Fruit fly (Drosophila melanogaster) whole organism, prepupa: Measurements from ENCODE around the gene sad.

Experiments used
- Blimp-1 ChIP-seq: fragments of 200-800 bp; sonication (Bioruptor generic); optimal IDR thresholded peaks from 3 replicates; lab custom pipeline; 2017; ENCODE audit warnings: missing biosample characterization, missing genetic modification characterization, mild to moderate bottlenecking, moderate library complexity, missing genetic modification reagents
- CG10669 ChIP-seq: fragments of 200-800 bp; sonication (Bioruptor generic); optimal IDR thresholded peaks from 3 replicates; lab custom pipeline; 2018; ENCODE audit warnings: missing biosample characterization, mild to moderate bottlenecking, missing genetic modification characterization, moderate library complexity
- CG15336 ChIP-seq: fragments of 200-800 bp; sonication (Bioruptor generic); IDR thresholded peaks from 2 replicates; pipeline ENCODE4 v1.3.6; 2022; ENCODE audit warnings: missing biosample characterization, missing genetic modification characterization
- CG1621 ChIP-seq: fragments of 200-800 bp; sonication (Bioruptor generic); optimal IDR thresholded peaks from 3 replicates; lab custom pipeline; 2018; ENCODE audit warnings: missing biosample characterization, mild to moderate bottlenecking, missing genetic modification characterization
- CG3032 ChIP-seq: fragments of 200-800 bp; optimal IDR thresholded peaks from 2 replicates; lab custom pipeline; 2019; ENCODE audit warnings: missing biosample characterization, mild to moderate bottlenecking, missing genetic modification characterization, moderate library complexity
- CG32006 ChIP-seq: fragments of 200-800 bp; sonication (Bioruptor generic); optimal IDR thresholded peaks from 3 replicates; lab custom pipeline; 2017; ENCODE audit warnings: missing biosample characterization, mild to moderate bottlenecking, missing genetic modification characterization
- CG34406 ChIP-seq: fragments of 200-800 bp; sonication (Bioruptor generic); optimal IDR thresholded peaks from 3 replicates; lab custom pipeline; 2016; ENCODE audit warnings: missing biosample characterization, missing genetic modification characterization
- CG3919 ChIP-seq: fragments of 200-800 bp; sonication (Bioruptor generic); optimal IDR thresholded peaks from 3 replicates; lab custom pipeline; 2016; ENCODE audit warnings: missing biosample characterization, missing genetic modification characterization
- CG4318 ChIP-seq: fragments of 200-800 bp; sonication (Bioruptor generic); optimal IDR thresholded peaks from 3 replicates; lab custom pipeline; 2017; ENCODE audit warnings: missing biosample characterization, mild to moderate bottlenecking, missing genetic modification characterization
- CG6163 ChIP-seq: fragments of 200-800 bp; sonication (Bioruptor generic); IDR thresholded peaks from 3 replicates; pipeline ENCODE4 v1.3.6; 2022; ENCODE audit warnings: missing biosample characterization, missing genetic modification characterization
- CG6792 ChIP-seq: fragments of 200-800 bp; sonication (Bioruptor generic); optimal IDR thresholded peaks from 3 replicates; lab custom pipeline; 2016; ENCODE audit warnings: missing biosample characterization, missing genetic modification characterization
- CG6808 ChIP-seq: fragments of 200-800 bp; sonication (Bioruptor generic); optimal IDR thresholded peaks from 3 replicates; lab custom pipeline; 2017; ENCODE audit warnings: missing biosample characterization, missing genetic modification characterization, mild to moderate bottlenecking, moderate library complexity, missing genetic modification reagents
- CG6854 ChIP-seq: fragments of 200-800 bp; sonication (Bioruptor generic); optimal IDR thresholded peaks from 2 replicates; lab custom pipeline; 2017; ENCODE audit warnings: missing biosample characterization, mild to moderate bottlenecking, missing genetic modification characterization
- CG7368 ChIP-seq: fragments of 200-800 bp; sonication (Bioruptor generic); optimal IDR thresholded peaks from 3 replicates; lab custom pipeline; 2016; ENCODE audit warnings: missing biosample characterization, missing genetic modification characterization
- CG8119 ChIP-seq: fragments of 200-800 bp; sonication (Bioruptor generic); IDR thresholded peaks from 3 replicates; pipeline ENCODE4 v1.3.6; 2022; ENCODE audit warnings: missing biosample characterization, missing genetic modification characterization
- CG8632 ChIP-seq: fragments of 200-800 bp; sonication (Bioruptor generic); optimal IDR thresholded peaks from 3 replicates; lab custom pipeline; 2016; ENCODE audit warnings: missing biosample characterization, missing genetic modification characterization
- CG9139 ChIP-seq: fragments of 200-800 bp; sonication (Bioruptor generic); optimal IDR thresholded peaks from 3 replicates; lab custom pipeline; 2017; ENCODE audit warnings: missing biosample characterization, mild to moderate bottlenecking, missing genetic modification characterization
- Eip75B ChIP-seq: fragments of 200-800 bp; sonication (Bioruptor generic); optimal IDR thresholded peaks from 3 replicates; lab custom pipeline; 2016; ENCODE audit warnings: missing biosample characterization, missing genetic modification characterization
- Eip78C ChIP-seq: fragments of 200-800 bp; sonication (Bioruptor generic); peaks from one replicate; lab custom pipeline; 2016; ENCODE audit warnings: missing biosample characterization, missing genetic modification characterization
- Ets96B ChIP-seq: fragments of 200-800 bp; optimal IDR thresholded peaks from 2 replicates; lab custom pipeline; 2019; ENCODE audit warnings: missing biosample characterization, mild to moderate bottlenecking, missing genetic modification characterization, moderate library complexity
- Gug ChIP-seq: fragments of 200-800 bp; sonication (Bioruptor generic); IDR thresholded peaks from 2 replicates; pipeline ENCODE4 v1.3.6; 2022; ENCODE audit warnings: missing biosample characterization, missing genetic modification characterization
- Hr39 ChIP-seq: fragments of 200-800 bp; sonication (Bioruptor generic); optimal IDR thresholded peaks from 2 replicates; lab custom pipeline; 2016; ENCODE audit warnings: missing biosample characterization, missing genetic modification characterization
- Lpt ChIP-seq: fragments of 200-800 bp; sonication (Bioruptor generic); optimal IDR thresholded peaks from 3 replicates; lab custom pipeline; 2016; ENCODE audit warnings: missing biosample characterization, missing genetic modification characterization
- Met ChIP-seq: fragments of 200-800 bp; sonication (Bioruptor generic); optimal IDR thresholded peaks from 3 replicates; lab custom pipeline; 2016; ENCODE audit warnings: missing biosample characterization, missing genetic modification characterization
- OdsH ChIP-seq: fragments of 200-800 bp; sonication (Bioruptor generic); optimal IDR thresholded peaks from 3 replicates; lab custom pipeline; 2016; ENCODE audit warnings: missing biosample characterization, missing genetic modification characterization
- Sox15 ChIP-seq: fragments of 200-800 bp; sonication (Bioruptor generic); optimal IDR thresholded peaks from 3 replicates; lab custom pipeline; 2016; ENCODE audit warnings: missing biosample characterization, missing genetic modification characterization
- achi ChIP-seq: fragments of 200-800 bp; sonication (Bioruptor generic); optimal IDR thresholded peaks from 3 replicates; lab custom pipeline; 2016; ENCODE audit warnings: missing biosample characterization, missing genetic modification characterization
- acj6 ChIP-seq: fragments of 200-800 bp; sonication (Bioruptor generic); optimal IDR thresholded peaks from 3 replicates; lab custom pipeline; 2016; ENCODE audit warnings: missing biosample characterization, missing genetic modification characterization
- cyc ChIP-seq: fragments of 200-800 bp; sonication (Bioruptor generic); optimal IDR thresholded peaks from 3 replicates; lab custom pipeline; 2016; ENCODE audit warnings: missing biosample characterization, missing genetic modification characterization
- dsx ChIP-seq: fragments of 200-800 bp; optimal IDR thresholded peaks from 3 replicates; lab custom pipeline; 2019; ENCODE audit warnings: missing biosample characterization, mild to moderate bottlenecking, missing genetic modification characterization, moderate library complexity; ENCODE audit not compliant: poor library complexity, severe bottlenecking
- eg ChIP-seq: fragments of 200-800 bp; sonication (Bioruptor generic); IDR thresholded peaks from 3 replicates; pipeline ENCODE4 v1.3.6; 2022; ENCODE audit warnings: missing biosample characterization, missing genetic modification characterization
- esn ChIP-seq: fragments of 200-800 bp; sonication (Bioruptor generic); optimal IDR thresholded peaks from 2 replicates; lab custom pipeline; 2016; ENCODE audit warnings: missing biosample characterization, mild to moderate bottlenecking, missing genetic modification characterization, moderate library complexity
- fd59A ChIP-seq: fragments of 200-800 bp; sonication (Bioruptor generic); optimal IDR thresholded peaks from 2 replicates; lab custom pipeline; 2017; ENCODE audit warnings: missing biosample characterization, mild to moderate bottlenecking, missing genetic modification characterization, missing genetic modification reagents
- fkh ChIP-seq: fragments of 200-800 bp; sonication (Bioruptor generic); optimal IDR thresholded peaks from 3 replicates; lab custom pipeline; 2017; ENCODE audit warnings: missing biosample characterization, mild to moderate bottlenecking, missing genetic modification characterization, moderate library complexity
- lz ChIP-seq: fragments of 200-800 bp; sonication (Bioruptor generic); optimal IDR thresholded peaks from 3 replicates; lab custom pipeline; 2016; ENCODE audit warnings: missing biosample characterization, missing genetic modification characterization
- pdm3 ChIP-seq: fragments of 200-800 bp; sonication (Bioruptor generic); optimal IDR thresholded peaks from 3 replicates; lab custom pipeline; 2016; ENCODE audit warnings: missing biosample characterization, missing genetic modification characterization
- salr ChIP-seq, 2 experiments: fragments of 200-800 bp; sonication (Bioruptor generic); optimal IDR thresholded peaks; 3 replicates each; lab custom pipeline; 2016 to 2018; ENCODE audit warnings: missing biosample characterization in 2 of 2, missing genetic modification characterization in 2 of 2, mild to moderate bottlenecking in 1 of 2
- spab ChIP-seq: fragments of 200-800 bp; sonication (Bioruptor generic); optimal IDR thresholded peaks from 2 replicates; lab custom pipeline; 2017; ENCODE audit warnings: missing biosample characterization, mild to moderate bottlenecking, missing genetic modification characterization, missing genetic modification reagents
- ss ChIP-seq, 2 experiments: fragments of 200-800 bp; sonication (Bioruptor generic); optimal IDR thresholded peaks; 2 replicates in 1 of 2; 3 replicates in 1 of 2; lab custom pipeline; 2017 to 2018; ENCODE audit warnings: mild to moderate bottlenecking in 2 of 2, missing biosample characterization in 2 of 2, missing genetic modification characterization in 2 of 2, moderate library complexity in 1 of 2
- topi ChIP-seq: fragments of 200-800 bp; sonication (Bioruptor generic); optimal IDR thresholded peaks from 3 replicates; lab custom pipeline; 2016; ENCODE audit warnings: missing biosample characterization, missing genetic modification characterization

Gene sad

dm6 chr3R:11859534-11860254 is 17.3 kb upstream of the sad start (continued):
- TF ChIP-seq CG4318 (GFP tag; lab: Kevin White, UChicago) (no peak), spab (GFP tag; lab: Kevin White, UChicago) (no peak), dsx (GFP tag; lab: Kevin White, UChicago) (peak; percentile 4), acj6 (GFP tag; lab: Kevin White, UChicago) (peak; percentile 52), CG8632 (peak; percentile 44), Hr39 (GFP tag; lab: Kevin White, UChicago) (peak; percentile 63), achi (GFP tag; lab: Kevin White, UChicago) (peak; percentile 26), CG32006 (GFP tag; lab: Kevin White, UChicago) (no peak), lz (GFP tag; lab: Kevin White, UChicago) (peak; percentile 59), CG9139 (GFP tag; lab: Kevin White, UChicago) (peak; percentile 2), CG34406 (GFP tag; lab: Kevin White, UChicago) (peak; percentile 29), Blimp-1 (no peak), topi (GFP tag; lab: Kevin White, UChicago) (peak; percentile 50), Ets96B (tag; lab: Kevin White, UChicago) (no peak), CG3919 (GFP tag; lab: Kevin White, UChicago) (peak; percentile 37)

- peak; percentile 66 to 75 for TF ChIP-seq ss (GFP tag; optimal IDR thresholded peaks at IDR 0.05; lab: Kevin White, UChicago)
- no peak for TF ChIP-seq CG7368 (GFP tag; lab: Kevin White, UChicago)
- TF ChIP-seq CG6854 (GFP tag; lab: Kevin White, UChicago) = no peak
- TF ChIP-seq esn (GFP tag; lab: Kevin White, UChicago) = no peak
- TF ChIP-seq CG6163 (GFP tag; lab: Robert Waterston, UW) = peak; percentile 65; the same call in 1 of the 3 replicates
- peak; percentile 60 for TF ChIP-seq CG1621 (tag; lab: Kevin White, UChicago)
- TF ChIP-seq CG8119 (GFP tag; lab: Robert Waterston, UW) = peak; percentile 40; the same call in 2 of the 3 replicates
- TF ChIP-seq CG3032 (tag; lab: Kevin White, UChicago) = peak; percentile 0
- 0 out of 2 replicates have a peak, but pooled peaks have one; percentile 21 for TF ChIP-seq CG15336 (GFP tag; lab: Robert Waterston, UW)
- TF ChIP-seq Eip75B = peak; percentile 3
- peak; percentile 31 for TF ChIP-seq fd59A (GFP tag; lab: Kevin White, UChicago)
- TF ChIP-seq fkh = no peak
- TF ChIP-seq OdsH (GFP tag; lab: Kevin White, UChicago) = no peak
- peak; percentile 49 for TF ChIP-seq CG9139 (GFP tag; lab: Kevin White, UChicago)
- TF ChIP-seq topi (GFP tag; lab: Kevin White, UChicago) = no peak
- peak; percentile 46 for TF ChIP-seq Eip78C (GFP tag; lab: Kevin White, UChicago)
- no peak for TF ChIP-seq pdm3
- TF ChIP-seq CG10669 = peak; percentile 35
- peak in 1 of 2 experiments; percentile 27 for TF ChIP-seq salr (GFP tag; optimal IDR thresholded peaks at IDR 0.05; lab: Kevin White, UChicago)
- TF ChIP-seq CG6792 (GFP tag; lab: Kevin White, UChicago) = no peak
- TF ChIP-seq achi (GFP tag; lab: Kevin White, UChicago) = no peak
- TF ChIP-seq eg (GFP tag; lab: Robert Waterston, UW) = peak; percentile 37; the same call in 1 of the 3 replicates
- no peak for TF ChIP-seq Gug
- no peak for TF ChIP-seq Met (GFP tag; lab: Kevin White, UChicago)
- peak; percentile 43 for TF ChIP-seq spab (GFP tag; lab: Kevin White, UChicago)
- no peak for TF ChIP-seq cyc (GFP tag; lab: Kevin White, UChicago)
- peak; percentile 85 for TF ChIP-seq dsx (GFP tag; lab: Kevin White, UChicago)
- no peak for TF ChIP-seq CG8632
- no peak for TF ChIP-seq Sox15
- TF ChIP-seq Lpt (GFP tag; lab: Kevin White, UChicago) = peak; percentile 38
- TF ChIP-seq CG6808 (GFP tag; lab: Kevin White, UChicago) = peak; percentile 65
Observed at dm6 chr3R:11865132-11865531, 11.9 kb upstream of the sad start.
